Fruit fly (Drosophila melanogaster): Measurements from ENCODE around the gene CG5646.

Gene CG5646

dm6 chr3R:27557970-27558659, 3.0 kb downstream of the CG5646 start:
- TF ChIP-seq CG2712 (tag; optimal IDR thresholded peaks at IDR 0.05) (peak; percentile 38), CG4360 (GFP tag; IDR thresholded peaks at IDR 0.05) (peak; percentile 65), gro (GFP tag; optimal IDR thresholded peaks at IDR 0.05) (no peak), btn (GFP tag; optimal IDR thresholded peaks at IDR 0.05) (no peak), Oli (tag; optimal IDR thresholded peaks at IDR 0.05) (peak; percentile 30), CG32532 (GFP tag; IDR thresholded peaks at IDR 0.05) (0 out of 2 replicates have a peak, but pooled peaks have one; percentile 13), MESR4 (GFP tag; optimal IDR thresholded peaks at IDR 0.05) (no peak), Neu2 (GFP tag; optimal IDR thresholded peaks at IDR 0.05; ENCODE audit: borderline replicate concordance) (no peak), CG9727 (GFP tag; optimal IDR thresholded peaks at IDR 0.05) (peak; percentile 16), CG10267 (tag; optimal IDR thresholded peaks at IDR 0.05) (peak; percentile 21), CG31441 (GFP tag; IDR thresholded peaks at IDR 0.05) (0 out of 2 replicates have a peak, but pooled peaks have one; percentile 8), grau (tag; optimal IDR thresholded peaks at IDR 0.05) (peak; percentile 32), CG6854 (GFP tag; optimal IDR thresholded peaks at IDR 0.05) (no peak), CG6791 (GFP tag; IDR thresholded peaks at IDR 0.05; ENCODE audit: partially characterized antibody) (peak; percentile 47; the same call in 1 of the 3 replicates), PHDP (tag; optimal IDR thresholded peaks at IDR 0.05) (peak; percentile 1), CG17361 (GFP tag; IDR thresholded peaks at IDR 0.05) (0 out of 3 replicates have a peak, but pooled peaks have one; percentile 19), CG18599 (GFP tag; optimal IDR thresholded peaks at IDR 0.05) (peak; percentile 19), chm (GFP tag; IDR thresholded peaks at IDR 0.05) (0 out of 2 replicates have a peak, but pooled peaks have one; percentile 6), CG10979 (tag; optimal IDR thresholded peaks at IDR 0.05) (peak; percentile 26), slbo (GFP tag; IDR thresholded peaks at IDR 0.05) (peak; percentile 14; the same call in 1 of the 2 replicates), CG17829 (tag; optimal IDR thresholded peaks at IDR 0.05) (no peak), phol (tag; optimal IDR thresholded peaks at IDR 0.05) (peak; percentile 44), pita (GFP tag; optimal IDR thresholded peaks at IDR 0.05) (no peak), chn (GFP tag; optimal IDR thresholded peaks at IDR 0.05) (peak; percentile 16), bsh (GFP tag; optimal IDR thresholded peaks at IDR 0.05) (peak in 1 of 2 experiments; percentile 25), sqz (GFP tag; optimal IDR thresholded peaks at IDR 0.05) (peak; percentile 81), CG3065 (GFP tag; optimal IDR thresholded peaks at IDR 0.05) (no peak), Med (GFP tag) (peak; percentile 33), CG33213 (GFP tag; optimal IDR thresholded peaks at IDR 0.05) (no peak), nmo (GFP tag; optimal IDR thresholded peaks at IDR 0.05) (peak; percentile 25), kah (GFP tag; optimal IDR thresholded peaks at IDR 0.05) (no peak), fd3F (GFP tag; optimal IDR thresholded peaks at IDR 0.05) (no peak), toy (GFP tag; IDR thresholded peaks at IDR 0.05) (no peak), pb (GFP tag; optimal IDR thresholded peaks at IDR 0.05) (no peak), lbe (GFP tag; optimal IDR thresholded peaks at IDR 0.05) (no peak), Hr51 (GFP tag; optimal IDR thresholded peaks at IDR 0.05) (peak in 1 of 2 experiments; percentile 28), CG12391 (tag; optimal IDR thresholded peaks at IDR 0.05) (peak; percentile 32), CG8388 (GFP tag; optimal IDR thresholded peaks at IDR 0.05) (peak; percentile 14), CG5953 (GFP tag; IDR thresholded peaks at IDR 0.05) (no peak), CG13894 (tag; optimal IDR thresholded peaks at IDR 0.05) (peak; percentile 93), vvl (GFP tag; IDR thresholded peaks at IDR 0.05) (0 out of 2 replicates have a peak, but pooled peaks have one; percentile 21), lov (optimal IDR thresholded peaks at IDR 0.05) (no peak), lov (GFP tag; IDR thresholded peaks at IDR 0.05) (no peak), bowl (GFP tag; IDR thresholded peaks at IDR 0.05) (no peak), CG4617 (GFP tag; optimal IDR thresholded peaks at IDR 0.05; ENCODE audit: borderline replicate concordance) (no peak), Dad (GFP tag; optimal IDR thresholded peaks at IDR 0.05) (no peak), en (GFP tag; optimal IDR thresholded peaks at IDR 0.05) (no peak), CG11696 (GFP tag; IDR thresholded peaks at IDR 0.05) (peak; percentile 88), Atf6 (GFP tag; IDR thresholded peaks at IDR 0.05) (peak; percentile 25; the same call in 1 of the 2 replicates)

All from whole organism, embryonic.